Worm (Caenorhabditis elegans) whole organism, young adult: ENCODE results near the gene flp-3.

Source experiments
- B0261.1 ChIP-seq: sonication (generic microtip); optimal IDR thresholded peaks from 2 replicates; lab custom pipeline; 2016; ENCODE audit warnings: mild to moderate bottlenecking, missing genetic modification characterization, moderate library complexity, missing compliant biosample characterization
- F33H1.4 ChIP-seq: fragments of 200-800 bp; sonication (Bioruptor generic); IDR thresholded peaks from 2 replicates; pipeline ENCODE4 v1.3.6; 2022; ENCODE audit warnings: missing genetic modification reagents, missing genetic modification characterization, missing compliant biosample characterization
- F49E8.2 ChIP-seq: sonication (generic microtip); optimal IDR thresholded peaks from 3 replicates; lab custom pipeline; 2017; ENCODE audit warnings: missing genetic modification characterization, mild to moderate bottlenecking, missing compliant biosample characterization, antibody characterized with exemption, moderate library complexity; ENCODE audit not compliant: insufficient read depth
- F57A8.1 ChIP-seq: fragments of 200-800 bp; sonication (Bioruptor generic); optimal IDR thresholded peaks from 2 replicates; lab custom pipeline; 2018; ENCODE audit warnings: mild to moderate bottlenecking, missing genetic modification characterization, moderate library complexity, missing compliant biosample characterization
- ZK185.1 ChIP-seq: sonication (generic microtip); optimal IDR thresholded peaks from 2 replicates; lab custom pipeline; 2016; ENCODE audit warnings: mild to moderate bottlenecking, missing genetic modification characterization, missing compliant biosample characterization; ENCODE audit not compliant: poor library complexity, severe bottlenecking
- hrde-1 ChIP-seq: sonication (generic microtip); optimal IDR thresholded peaks from 2 replicates; lab custom pipeline; 2016; ENCODE audit warnings: missing genetic modification characterization, mild to moderate bottlenecking, missing compliant biosample characterization, moderate library complexity, missing genotype, missing genetic modification reagents, borderline replicate concordance
- sptf-2 ChIP-seq: fragments of 200-800 bp; sonication (Bioruptor generic); optimal IDR thresholded peaks from 2 replicates; lab custom pipeline; 2018; ENCODE audit warnings: mild to moderate bottlenecking, missing genetic modification characterization, missing compliant biosample characterization
- zim-3 ChIP-seq: sonication (generic microtip); optimal IDR thresholded peaks from 2 replicates; lab custom pipeline; 2017; ENCODE audit warnings: mild to moderate bottlenecking, missing genetic modification characterization, moderate library complexity, missing compliant biosample characterization
- ztf-6 ChIP-seq: fragments of 200-800 bp; sonication (Bioruptor generic); IDR thresholded peaks from 2 replicates; pipeline ENCODE4 v1.3.6; 2022; ENCODE audit warnings: missing genetic modification reagents, missing genetic modification characterization, missing compliant biosample characterization

- TF ChIP-seq ZK185.1 (tag; lab: Kevin White, UChicago) (no peak), sptf-2 (no peak), F33H1.4 (no peak), hrde-1 (tag; lab: Kevin White, UChicago) (no peak), F49E8.2 (no peak), B0261.1 (tag; lab: Kevin White, UChicago) (no peak), zim-3 (tag; lab: Kevin White, UChicago) (no peak), ztf-6 (GFP tag; lab: Robert Waterston, UW) (no peak), F57A8.1 (GFP tag; lab: Kevin White, UChicago) (no peak)
Measured at ce11 chrX:10068468-10068867, 24.3 kb downstream of the flp-3 start.
